Worm (Caenorhabditis elegans): ENCODE measurements around the gene xbx-9.

DNA sequence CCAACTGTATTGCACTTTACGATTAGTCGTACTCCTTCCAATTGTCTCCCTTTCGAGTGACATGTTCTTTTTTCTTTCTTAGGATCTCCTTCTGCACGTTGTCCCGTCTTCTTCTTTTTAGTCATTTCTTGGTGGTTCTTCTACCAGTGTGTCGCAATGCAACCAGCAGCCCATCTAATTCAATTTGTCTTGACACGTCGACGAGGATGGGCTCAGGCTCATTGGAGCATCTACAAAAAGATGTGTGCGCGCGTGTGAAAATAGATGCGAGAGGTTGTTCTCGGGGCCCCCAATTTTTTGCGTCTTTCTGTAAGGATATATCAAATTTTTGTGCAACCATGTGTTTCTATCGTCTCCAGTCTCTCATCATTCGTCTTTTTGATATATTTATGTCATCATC lies 32.4 kb upstream of the xbx-9 start:
- no peak for TF ChIP-seq egl-27 (tag; optimal IDR thresholded peaks at IDR 0.05)
- no peak for TF ChIP-seq aly-2 (tag; optimal IDR thresholded peaks at IDR 0.05)
- no peak for TF ChIP-seq nhr-6 (tag; optimal IDR thresholded peaks at IDR 0.05)
